Fruit fly (Drosophila melanogaster): Measurements from ENCODE around the gene Ubc4.

The Ubc4 gene

DNA sequence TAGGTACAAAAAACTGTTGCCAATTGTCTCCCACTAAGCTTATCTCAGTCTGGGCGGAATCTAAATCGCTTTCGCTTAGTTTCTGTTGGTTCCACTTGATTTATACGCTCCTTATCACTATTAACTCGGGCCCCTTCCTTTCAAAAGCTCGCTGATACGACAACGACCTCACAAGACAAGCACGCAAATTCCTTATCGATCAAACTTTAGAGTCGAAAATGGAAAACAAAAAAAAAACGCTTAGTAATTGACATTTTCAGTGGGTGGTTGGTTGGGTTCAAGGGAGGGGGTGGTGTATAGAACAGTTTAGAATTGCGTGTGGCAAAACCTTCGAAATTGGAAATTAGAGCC lies 6.7 kb upstream of the Ubc4 start:
- no peak for TF ChIP-seq CG8478 (optimal IDR thresholded peaks at IDR 0.05)
- no peak for TF ChIP-seq Dll (optimal IDR thresholded peaks at IDR 0.05)
- TF ChIP-seq pan (optimal IDR thresholded peaks at IDR 0.05), result no peak
- TF ChIP-seq EcR (GFP tag; optimal IDR thresholded peaks at IDR 0.05), result no peak
- no peak for TF ChIP-seq usp (GFP tag; optimal IDR thresholded peaks at IDR 0.05)
- TF ChIP-seq psq (optimal IDR thresholded peaks at IDR 0.05), result no peak

DNA sequence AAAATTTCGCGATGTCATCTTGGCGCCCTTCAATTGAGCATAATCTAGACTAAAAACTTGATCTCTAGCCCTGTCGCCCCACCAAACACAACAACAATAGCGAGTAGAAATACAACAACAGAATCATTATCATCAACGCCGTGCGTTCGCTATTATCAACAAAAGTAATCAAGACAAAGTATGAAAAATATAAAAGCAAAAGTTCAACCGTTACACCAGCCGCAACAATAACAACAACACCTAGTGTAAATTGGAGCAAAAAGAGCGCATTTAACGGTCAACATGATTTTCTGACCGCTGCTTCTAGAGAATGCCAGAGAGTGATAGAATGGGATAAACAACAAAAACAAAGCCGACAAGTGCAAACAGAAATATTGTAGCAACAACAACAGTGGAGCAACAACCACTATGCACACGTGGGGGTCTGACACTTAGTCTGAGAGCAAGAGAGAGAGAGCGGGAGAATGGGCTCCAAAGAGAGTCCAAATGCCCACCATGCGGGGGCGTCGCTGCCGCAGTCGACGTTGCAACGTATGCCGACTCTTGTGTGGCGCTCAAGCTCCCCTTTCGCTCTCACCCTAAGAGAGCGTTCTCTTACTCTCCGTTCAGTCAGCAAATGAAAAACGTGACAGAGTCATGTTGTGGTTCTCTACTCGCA lies 5.8 kb upstream of the Ubc4 start:
- no peak for TF ChIP-seq pan (optimal IDR thresholded peaks at IDR 0.05)
- TF ChIP-seq usp (GFP tag; optimal IDR thresholded peaks at IDR 0.05), result no peak
- TF ChIP-seq Dll (optimal IDR thresholded peaks at IDR 0.05), result no peak
- TF ChIP-seq EcR (GFP tag; optimal IDR thresholded peaks at IDR 0.05), result no peak
- no peak for TF ChIP-seq psq (optimal IDR thresholded peaks at IDR 0.05)
- TF ChIP-seq CG8478 (optimal IDR thresholded peaks at IDR 0.05), result no peak

DNA sequence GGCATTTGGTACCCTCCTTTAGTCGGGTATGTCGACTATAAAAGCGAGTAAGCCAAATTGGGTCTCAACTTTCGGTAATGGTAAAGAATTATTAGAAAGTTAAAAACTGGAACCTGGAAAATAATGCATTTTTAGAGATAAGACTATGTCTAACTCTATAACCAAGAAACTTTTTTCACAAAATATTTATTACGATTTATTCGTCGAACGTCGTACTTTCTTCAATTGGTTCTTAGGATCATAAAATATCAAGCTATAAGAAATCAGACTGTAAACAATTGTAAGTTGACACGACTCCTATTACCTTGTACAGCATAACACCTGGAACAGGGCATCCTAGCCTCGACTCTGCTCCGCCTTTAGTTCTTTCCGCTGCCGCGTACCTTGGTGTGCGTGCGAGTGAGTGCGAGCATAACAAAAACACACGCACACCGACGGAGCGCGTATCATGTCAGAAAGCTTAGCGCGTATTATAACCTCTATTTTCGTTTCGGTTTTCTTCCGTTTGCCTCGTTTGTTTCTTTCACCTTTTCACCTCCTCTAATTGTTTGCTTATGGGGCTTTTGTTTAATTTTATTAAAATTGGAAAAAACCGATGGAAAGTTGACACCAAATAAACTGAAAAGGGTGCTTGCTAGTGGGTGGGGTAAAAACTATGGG lies 5.1 kb upstream of the Ubc4 start:
- TF ChIP-seq EcR (GFP tag; optimal IDR thresholded peaks at IDR 0.05), result no peak
- TF ChIP-seq Dll (optimal IDR thresholded peaks at IDR 0.05), result peak; percentile 47
- peak; percentile 92 for TF ChIP-seq pan (optimal IDR thresholded peaks at IDR 0.05)
- TF ChIP-seq psq (optimal IDR thresholded peaks at IDR 0.05), result no peak
- TF ChIP-seq usp (GFP tag; optimal IDR thresholded peaks at IDR 0.05), result no peak

DNA sequence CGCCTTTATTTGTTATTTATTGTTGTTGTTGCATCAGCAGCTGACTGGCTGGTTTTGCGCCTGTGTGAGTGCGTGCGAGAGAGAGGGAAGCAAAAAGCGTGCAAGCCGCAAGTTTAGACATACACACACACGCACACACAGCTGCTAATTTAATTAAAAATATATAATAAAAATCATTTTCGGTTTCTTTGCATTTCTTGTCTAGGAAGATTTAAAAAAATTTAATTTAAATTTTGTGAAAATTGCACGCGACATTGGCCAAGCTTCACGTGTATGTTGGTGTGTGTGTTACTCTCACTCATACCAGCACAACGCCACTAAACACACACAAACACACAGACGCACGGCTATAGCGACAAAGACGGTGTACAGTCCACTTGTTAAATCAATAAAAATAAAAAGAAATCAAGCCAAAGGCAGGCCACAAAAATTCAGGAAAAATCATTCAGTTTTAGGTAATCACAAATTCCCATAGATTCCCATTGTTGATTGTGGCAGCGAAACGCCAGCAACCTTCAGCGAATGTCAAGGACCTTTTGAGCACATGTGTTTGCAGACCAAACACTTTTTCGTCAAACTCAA lies 4.5 kb upstream of the Ubc4 start:
- TF ChIP-seq usp (GFP tag; optimal IDR thresholded peaks at IDR 0.05) (no peak), EcR (GFP tag; optimal IDR thresholded peaks at IDR 0.05) (no peak), CG8478 (optimal IDR thresholded peaks at IDR 0.05) (no peak), psq (optimal IDR thresholded peaks at IDR 0.05) (no peak), Dll (optimal IDR thresholded peaks at IDR 0.05) (no peak), pan (optimal IDR thresholded peaks at IDR 0.05) (no peak)

DNA sequence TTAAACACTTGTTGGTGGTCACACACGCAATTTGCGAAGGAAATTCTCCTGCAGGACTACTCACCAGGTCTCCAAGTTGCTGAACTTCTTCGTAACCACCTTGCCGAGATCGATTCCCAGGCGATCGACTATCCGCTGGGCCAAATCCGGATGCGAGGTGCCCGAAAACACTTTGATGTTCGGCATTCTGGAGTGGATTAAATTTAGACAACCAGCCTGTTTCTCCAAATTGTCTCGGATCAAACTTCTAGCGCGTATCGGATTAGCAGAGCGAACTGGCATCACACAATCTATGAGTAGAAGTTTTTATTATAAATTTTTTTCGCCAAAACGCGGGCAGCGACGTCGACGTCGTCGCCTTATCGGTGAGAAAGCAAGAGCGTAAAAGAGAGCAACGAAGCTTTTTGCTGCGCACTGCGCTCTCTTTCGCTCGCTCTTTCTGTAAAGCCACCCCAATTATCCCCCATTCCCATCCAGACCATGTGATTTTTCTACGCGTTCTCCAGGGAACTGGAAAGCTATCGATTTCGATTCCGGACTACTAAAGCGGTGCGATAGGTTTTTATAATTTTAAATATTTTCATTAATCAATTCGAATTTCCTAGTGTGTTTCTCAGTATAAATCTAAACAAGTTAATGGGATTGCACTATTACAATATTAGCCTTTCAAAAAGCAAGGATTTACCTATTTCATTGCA lies 3.8 kb upstream of the Ubc4 start:
- TF ChIP-seq pan (optimal IDR thresholded peaks at IDR 0.05) (no peak), EcR (GFP tag; optimal IDR thresholded peaks at IDR 0.05) (no peak), psq (optimal IDR thresholded peaks at IDR 0.05) (no peak), usp (GFP tag; optimal IDR thresholded peaks at IDR 0.05) (no peak), Dll (optimal IDR thresholded peaks at IDR 0.05) (peak; percentile 60), CG8478 (optimal IDR thresholded peaks at IDR 0.05) (no peak)

DNA sequence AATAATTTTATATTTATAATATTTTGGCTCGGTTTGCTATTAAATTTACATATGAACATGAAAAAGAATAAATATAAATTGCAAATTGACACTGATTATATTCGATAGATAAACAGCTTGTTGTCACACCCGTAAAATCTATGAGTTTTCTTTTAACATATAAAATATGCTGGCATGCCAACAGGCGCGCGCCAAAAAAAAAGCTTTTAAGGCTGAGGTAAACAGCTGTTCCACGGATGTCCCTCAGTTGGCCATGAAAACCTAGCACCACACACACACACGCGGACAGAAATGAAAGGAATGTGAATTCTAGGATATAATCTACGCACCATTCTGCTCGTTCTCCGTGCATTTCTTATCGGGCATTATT lies 3.3 kb upstream of the Ubc4 start:
- TF ChIP-seq EcR (GFP tag; optimal IDR thresholded peaks at IDR 0.05) (no peak), CG8478 (optimal IDR thresholded peaks at IDR 0.05) (no peak), usp (GFP tag; optimal IDR thresholded peaks at IDR 0.05) (no peak), pan (optimal IDR thresholded peaks at IDR 0.05) (no peak), Dll (optimal IDR thresholded peaks at IDR 0.05) (no peak), psq (optimal IDR thresholded peaks at IDR 0.05) (no peak)

DNA sequence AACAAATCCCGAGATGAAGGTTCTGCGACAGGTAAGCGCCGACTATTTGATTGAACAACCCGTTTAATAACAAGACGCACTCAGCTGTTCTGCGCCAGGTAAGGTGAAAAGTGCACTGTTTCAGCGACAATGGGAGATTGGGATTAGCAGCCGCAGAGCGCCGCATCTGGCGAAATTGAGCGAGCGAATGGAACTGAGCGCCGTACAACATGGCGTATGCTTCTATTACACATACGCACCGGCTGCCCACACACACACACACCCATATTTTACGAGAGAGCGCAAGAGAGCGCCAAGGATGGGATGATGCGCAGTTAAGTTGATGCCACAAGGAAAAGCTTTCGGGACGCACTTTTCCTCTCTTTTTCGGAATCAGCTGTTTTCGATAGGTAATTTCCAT lies 2.9 kb upstream of the Ubc4 start:
- TF ChIP-seq EcR (GFP tag; optimal IDR thresholded peaks at IDR 0.05), result no peak
- TF ChIP-seq pan (optimal IDR thresholded peaks at IDR 0.05), result no peak
- TF ChIP-seq usp (GFP tag; optimal IDR thresholded peaks at IDR 0.05), result no peak
- TF ChIP-seq Dll (optimal IDR thresholded peaks at IDR 0.05), result peak; percentile 57
- TF ChIP-seq CG8478 (optimal IDR thresholded peaks at IDR 0.05), result no peak
- no peak for TF ChIP-seq psq (optimal IDR thresholded peaks at IDR 0.05)

DNA sequence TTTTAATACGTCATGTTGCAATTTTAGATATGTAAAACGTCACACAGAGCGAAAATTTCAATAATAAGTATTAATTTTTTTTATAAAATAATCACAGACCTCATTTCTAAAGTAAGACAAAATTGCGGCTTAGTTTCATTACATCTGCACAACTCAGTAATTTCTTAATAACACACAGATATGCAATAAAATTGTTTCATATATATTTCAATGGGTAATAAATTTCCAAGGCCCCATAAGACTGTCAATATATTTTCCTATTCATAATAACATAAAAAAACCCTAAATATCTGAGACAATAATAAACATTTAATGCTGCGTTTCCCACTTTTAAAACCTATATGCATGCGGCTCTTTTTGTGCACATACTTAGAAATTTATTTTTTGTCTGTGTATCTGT lies 2.5 kb upstream of the Ubc4 start:
- TF ChIP-seq Dll (optimal IDR thresholded peaks at IDR 0.05) (no peak), pan (optimal IDR thresholded peaks at IDR 0.05) (no peak), usp (GFP tag; optimal IDR thresholded peaks at IDR 0.05) (no peak), EcR (GFP tag; optimal IDR thresholded peaks at IDR 0.05) (no peak), psq (optimal IDR thresholded peaks at IDR 0.05) (no peak), CG8478 (optimal IDR thresholded peaks at IDR 0.05) (no peak)

DNA sequence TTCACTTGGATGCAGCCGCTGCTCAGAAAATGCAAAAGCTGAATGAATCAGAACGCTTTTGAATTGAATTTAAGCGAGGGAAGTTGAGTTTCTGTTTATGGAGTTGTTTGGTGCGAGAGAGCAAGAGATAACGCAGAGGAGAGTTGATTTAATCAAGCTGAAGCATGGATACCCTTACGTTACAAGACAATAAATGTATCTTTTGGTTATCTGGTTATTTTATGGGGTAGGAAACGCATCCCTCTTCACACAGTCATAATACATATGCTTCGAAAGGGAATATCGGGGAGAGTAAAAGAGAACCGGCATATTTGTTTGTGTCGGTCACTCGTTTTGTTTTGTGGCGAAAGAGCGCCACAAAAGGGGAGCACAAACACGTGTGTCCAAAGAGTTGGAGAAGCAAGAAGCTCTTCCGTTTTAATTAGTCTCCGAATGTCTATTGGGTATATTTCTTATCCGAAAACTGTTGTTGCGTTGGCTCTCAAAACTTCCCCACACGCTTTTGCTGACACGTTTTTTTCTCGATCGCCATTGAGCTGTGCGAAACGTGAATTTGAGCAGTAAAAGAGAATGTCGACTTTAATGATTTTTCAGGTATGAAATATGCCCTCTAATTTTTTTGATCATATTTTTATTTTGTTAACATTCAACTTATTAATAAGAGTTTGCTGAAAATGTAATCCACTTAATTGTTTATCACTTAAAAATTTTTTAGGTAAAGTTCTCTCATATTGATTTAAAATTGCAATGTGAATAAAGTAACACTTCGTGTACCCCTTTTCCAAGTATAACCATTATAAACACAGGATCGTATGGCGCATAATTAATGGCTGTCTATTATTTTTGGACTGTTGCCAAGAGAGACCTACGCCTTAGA lies 1.2 kb upstream of the Ubc4 start, which contains the start of gene Prps:
Prps (minus strand) TSS at position 51 of the 877 bp plus-strand sequence.
- TF ChIP-seq Dll (optimal IDR thresholded peaks at IDR 0.05), result peak; percentile 45
- TF ChIP-seq pan (optimal IDR thresholded peaks at IDR 0.05), result no peak

DNA sequence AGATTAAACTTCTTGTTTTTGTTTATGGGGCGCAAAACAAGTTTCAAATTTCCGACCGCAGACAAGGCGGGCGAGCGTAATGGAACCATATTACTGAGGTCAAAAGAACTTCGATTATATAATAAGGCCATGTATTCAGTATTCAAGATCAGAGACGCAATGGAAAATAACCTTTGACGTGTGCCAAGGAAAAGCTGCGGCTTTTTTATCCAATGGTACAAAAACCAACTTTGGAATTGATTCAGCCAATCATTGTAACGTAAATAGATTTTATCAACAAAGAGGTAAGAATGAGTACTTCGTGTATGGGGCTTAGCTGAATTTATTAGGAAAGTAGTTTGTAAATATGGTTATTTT lies 631 bp upstream of the Ubc4 start:
- TF ChIP-seq psq (optimal IDR thresholded peaks at IDR 0.05) (no peak), pan (optimal IDR thresholded peaks at IDR 0.05) (no peak), CG8478 (optimal IDR thresholded peaks at IDR 0.05) (no peak), EcR (GFP tag; optimal IDR thresholded peaks at IDR 0.05) (no peak), Dll (optimal IDR thresholded peaks at IDR 0.05) (no peak), usp (GFP tag; optimal IDR thresholded peaks at IDR 0.05) (no peak)

DNA sequence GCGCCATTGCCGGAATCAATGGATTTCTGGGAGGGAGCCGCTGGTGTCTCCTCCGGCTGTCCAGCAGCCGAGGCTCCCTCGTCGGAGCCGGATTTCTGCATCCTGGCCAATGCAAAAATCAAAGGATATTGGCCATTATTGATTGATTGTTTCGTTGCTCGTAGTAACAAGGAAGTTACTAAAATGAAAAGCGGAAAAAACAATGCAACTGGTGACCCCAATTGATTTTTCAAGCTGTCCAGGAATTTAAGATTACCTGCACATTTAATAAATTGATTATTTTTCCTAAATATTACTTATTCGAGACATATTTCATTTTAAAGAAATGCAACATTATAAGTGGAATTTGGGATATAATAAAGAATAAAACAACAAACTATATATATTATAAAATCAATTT lies 5.4 kb downstream of the Ubc4 start, which contains the start of gene CG6761:
CG6761 (minus strand) TSS at position 101 of the 400 bp plus-strand sequence.
- TF ChIP-seq psq (optimal IDR thresholded peaks at IDR 0.05), result no peak
- TF ChIP-seq CG8478 (optimal IDR thresholded peaks at IDR 0.05), result no peak
- no peak for TF ChIP-seq Dll (optimal IDR thresholded peaks at IDR 0.05)
- no peak for TF ChIP-seq usp (GFP tag; optimal IDR thresholded peaks at IDR 0.05)
- TF ChIP-seq pan (optimal IDR thresholded peaks at IDR 0.05), result no peak
- TF ChIP-seq EcR (GFP tag; optimal IDR thresholded peaks at IDR 0.05), result no peak
